Fruit fly (Drosophila melanogaster): ENCODE results near the gene hdly.

Gene hdly

DNA sequence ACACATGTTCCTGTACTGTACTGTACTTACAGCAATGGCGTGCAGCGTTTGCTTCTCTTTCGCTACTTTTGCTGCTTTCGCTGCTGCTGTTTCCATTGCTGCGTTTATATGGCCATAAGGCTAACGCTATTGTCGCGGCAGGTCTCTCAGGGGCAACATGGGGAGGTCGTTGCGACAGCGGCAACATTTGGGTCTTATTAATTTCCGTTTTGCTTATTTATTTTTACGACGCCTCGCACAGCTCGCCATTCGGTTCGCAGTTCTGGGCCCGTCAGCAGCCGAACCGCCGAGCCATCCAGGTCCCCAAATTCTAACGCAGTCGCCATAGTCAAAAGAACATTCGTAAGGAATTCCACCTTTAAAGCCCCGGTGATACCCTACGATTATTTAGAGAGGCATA is 62.6 kb downstream of the hdly start:
- no peak for TF ChIP-seq Sox14 (GFP tag; optimal IDR thresholded peaks at IDR 0.05)
- TF ChIP-seq fkh (GFP tag; optimal IDR thresholded peaks at IDR 0.05), result no peak
- no peak for TF ChIP-seq spab (GFP tag; optimal IDR thresholded peaks at IDR 0.05)
- no peak for TF ChIP-seq CG15336 (GFP tag; IDR thresholded peaks at IDR 0.05)
- TF ChIP-seq CG7368 (GFP tag; optimal IDR thresholded peaks at IDR 0.05), result no peak
- no peak for TF ChIP-seq esn (GFP tag; optimal IDR thresholded peaks at IDR 0.05)
- TF ChIP-seq Hr38 (GFP tag; optimal IDR thresholded peaks at IDR 0.05), result no peak
- no peak for TF ChIP-seq cyc (GFP tag; optimal IDR thresholded peaks at IDR 0.05)

DNA sequence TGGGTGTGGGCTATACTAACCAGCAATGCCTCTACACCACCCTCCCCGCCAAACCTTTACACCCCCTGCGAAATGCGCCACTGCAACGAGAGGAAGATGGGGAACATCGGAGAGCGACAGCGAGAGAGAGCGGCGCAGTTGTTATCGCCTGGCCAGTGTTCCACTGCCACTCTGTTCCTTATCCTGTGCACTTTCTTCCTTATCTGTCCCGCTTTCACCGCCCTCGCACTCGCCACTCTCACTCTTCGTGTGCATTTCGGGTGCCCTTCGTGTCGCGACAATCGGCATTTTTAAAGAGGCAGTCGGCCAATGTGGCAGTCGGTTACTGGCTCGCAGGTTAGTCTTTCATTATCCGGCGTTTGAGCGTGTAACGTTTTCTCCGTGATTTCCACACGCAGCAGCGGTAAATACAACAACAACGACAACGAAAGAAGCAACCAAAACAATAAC is 63.8 kb downstream of the hdly start, which contains the start of gene Calx:
TSS of gene Calx (plus strand) at position 338 of the 450 bp plus-strand sequence.
- TF ChIP-seq CG11294 (GFP tag; IDR thresholded peaks at IDR 0.05), result no peak
- TF ChIP-seq svp (GFP tag), result peak; percentile 90
